Fruit fly (Drosophila melanogaster) whole organism, embryonic: ENCODE data around the gene CG5853.

Source experiments
- CG10267 ChIP-seq: fragments of 200-800 bp; sonication (Bioruptor generic); optimal IDR thresholded peaks from 2 replicates; lab custom pipeline; 2018; ENCODE audit warnings: missing biosample characterization, mild to moderate bottlenecking, missing genetic modification characterization, moderate library complexity
- CG10543 ChIP-seq: fragments of 200-800 bp; sonication (Bioruptor generic); optimal IDR thresholded peaks from 3 replicates; lab custom pipeline; 2017; ENCODE audit warnings: missing biosample characterization, mild to moderate bottlenecking, missing genetic modification characterization, moderate library complexity
- CG11093 ChIP-seq: fragments of 200-800 bp; sonication (Bioruptor generic); IDR thresholded peaks from 3 replicates; pipeline ENCODE4 v1.3.6; 2022; ENCODE audit warnings: missing biosample characterization, missing genetic modification characterization
- CG13424 ChIP-seq: fragments of 200-800 bp; sonication (Bioruptor generic); optimal IDR thresholded peaks from 2 replicates; lab custom pipeline; 2019; ENCODE audit warnings: missing biosample characterization, mild to moderate bottlenecking, missing genetic modification characterization, moderate library complexity
- CG13894 ChIP-seq: fragments of 200-800 bp; sonication (Bioruptor generic); optimal IDR thresholded peaks from 3 replicates; lab custom pipeline; 2018; ENCODE audit warnings: missing biosample characterization, mild to moderate bottlenecking, missing genetic modification characterization, moderate library complexity
- CG14710 ChIP-seq: fragments of 200-800 bp; sonication (Bioruptor generic); optimal IDR thresholded peaks from 3 replicates; lab custom pipeline; 2019; ENCODE audit warnings: missing biosample characterization, mild to moderate bottlenecking, missing genetic modification characterization, moderate library complexity
- CG16813 ChIP-seq: fragments of 200-800 bp; sonication (Bioruptor generic); IDR thresholded peaks from 3 replicates; pipeline ENCODE4 v1.3.6; 2022; ENCODE audit warnings: missing biosample characterization, missing genetic modification characterization; ENCODE audit not compliant: partially characterized antibody
- CG17359 ChIP-seq: fragments of 200-800 bp; sonication (Bioruptor generic); optimal IDR thresholded peaks from 3 replicates; lab custom pipeline; 2018; ENCODE audit warnings: missing biosample characterization, mild to moderate bottlenecking, missing genetic modification characterization, moderate library complexity
- CG17829 ChIP-seq: fragments of 200-800 bp; optimal IDR thresholded peaks from 2 replicates; lab custom pipeline; 2019; ENCODE audit warnings: missing biosample characterization, mild to moderate bottlenecking, missing genetic modification characterization, moderate library complexity
- CG2129 ChIP-seq: fragments of 200-800 bp; sonication (Bioruptor generic); IDR thresholded peaks from 2 replicates; pipeline ENCODE4 v1.3.6; 2022; ENCODE audit warnings: missing biosample characterization, missing genetic modification characterization; ENCODE audit not compliant: partially characterized antibody
- CG30020 ChIP-seq: fragments of 200-800 bp; optimal IDR thresholded peaks from 2 replicates; lab custom pipeline; 2019; ENCODE audit warnings: missing biosample characterization, mild to moderate bottlenecking, missing genetic modification characterization, moderate library complexity
- CG32532 ChIP-seq: fragments of 200-800 bp; sonication (Bioruptor generic); IDR thresholded peaks from 2 replicates; pipeline ENCODE4 v1.3.6; 2022; ENCODE audit warnings: missing biosample characterization, missing genetic modification characterization
- CG3726 ChIP-seq: fragments of 200-800 bp; sonication (Bioruptor generic); IDR thresholded peaks from 3 replicates; pipeline ENCODE4, ENCODE4 v1.3.6; 2022; ENCODE audit warnings: missing biosample characterization, missing genetic modification characterization
- CG3847 ChIP-seq: fragments of 200-800 bp; sonication (Bioruptor generic); IDR thresholded peaks from 2 replicates; pipeline ENCODE4 v1.3.6; 2022; ENCODE audit warnings: missing biosample characterization, missing genetic modification characterization
- CG43689 ChIP-seq: fragments of 200-800 bp; sonication (Bioruptor generic); IDR thresholded peaks from 2 replicates; pipeline ENCODE4 v1.3.6; 2022; ENCODE audit warnings: missing biosample characterization, missing genetic modification characterization
- CG6813 ChIP-seq: fragments of 200-800 bp; sonication (Bioruptor generic); optimal IDR thresholded peaks from 2 replicates; lab custom pipeline; 2017; ENCODE audit warnings: missing biosample characterization, missing genetic modification characterization, mild to moderate bottlenecking, moderate library complexity, missing genetic modification reagents
- CG7928 ChIP-seq: fragments of 200-800 bp; sonication (Bioruptor generic); optimal IDR thresholded peaks from 2 replicates; lab custom pipeline; 2017; ENCODE audit warnings: missing biosample characterization, mild to moderate bottlenecking, missing genetic modification characterization
- CG8765 ChIP-seq: fragments of 200-800 bp; sonication (Bioruptor generic); IDR thresholded peaks from 2 replicates; pipeline ENCODE4 v1.3.6; 2022; ENCODE audit warnings: missing biosample characterization, missing genetic modification characterization
- CG8944 ChIP-seq: fragments of 200-800 bp; sonication (Bioruptor generic); optimal IDR thresholded peaks from 3 replicates; lab custom pipeline; 2016; ENCODE audit warnings: missing biosample characterization, missing genetic modification characterization
- CHES-1-like ChIP-seq: fragments of 200-800 bp; sonication (Bioruptor generic); optimal IDR thresholded peaks from 2 replicates; lab custom pipeline; 2016; ENCODE audit warnings: missing biosample characterization, missing genetic modification characterization
- Camta ChIP-seq: fragments of 200-800 bp; sonication (Bioruptor generic); optimal IDR thresholded peaks from 2 replicates; lab custom pipeline; 2016; ENCODE audit warnings: missing biosample characterization, missing genetic modification characterization
- Fer2 ChIP-seq: fragments of 200-800 bp; sonication (Bioruptor generic); optimal IDR thresholded peaks from 2 replicates; lab custom pipeline; 2018; ENCODE audit warnings: missing biosample characterization, mild to moderate bottlenecking, missing genetic modification characterization, moderate library complexity
- HmgZ ChIP-seq: fragments of 200-800 bp; sonication (Bioruptor generic); optimal IDR thresholded peaks from 2 replicates; lab custom pipeline; 2018; ENCODE audit warnings: missing biosample characterization, mild to moderate bottlenecking, missing genetic modification characterization
- Jarid2 ChIP-seq: fragments of 200-800 bp; sonication (Bioruptor generic); optimal IDR thresholded peaks from 3 replicates; lab custom pipeline; 2017; ENCODE audit warnings: mild to moderate bottlenecking, missing biosample characterization, missing genetic modification reagents, missing genetic modification characterization
- Lhr ChIP-seq: fragments of 200-800 bp; sonication (Bioruptor generic); optimal IDR thresholded peaks from 3 replicates; lab custom pipeline; 2017; ENCODE audit warnings: mild to moderate bottlenecking, missing biosample characterization, missing genetic modification reagents, missing genetic modification characterization
- NC2α ChIP-seq: fragments of 200-800 bp; sonication (Bioruptor generic); optimal IDR thresholded peaks from 2 replicates; lab custom pipeline; 2016; ENCODE audit warnings: missing biosample characterization, missing genetic modification characterization
- NC2β ChIP-seq: fragments of 200-800 bp; sonication (Bioruptor generic); optimal IDR thresholded peaks from 2 replicates; lab custom pipeline; 2016; ENCODE audit warnings: missing biosample characterization, missing genetic modification characterization
- Nf-YA ChIP-seq: fragments of 200-800 bp; sonication (Bioruptor generic); IDR thresholded peaks from 2 replicates; pipeline ENCODE4 v1.3.6; 2022; ENCODE audit warnings: missing biosample characterization, missing genetic modification characterization
- Oaz ChIP-seq: fragments of 200-800 bp; sonication (Bioruptor generic); IDR thresholded peaks from 2 replicates; pipeline ENCODE4 v1.3.6; 2022; ENCODE audit warnings: missing biosample characterization, missing genetic modification characterization
- PHDP ChIP-seq: fragments of 200-800 bp; sonication (Bioruptor generic); optimal IDR thresholded peaks from 3 replicates; lab custom pipeline; 2018; ENCODE audit warnings: missing biosample characterization, mild to moderate bottlenecking, missing genetic modification characterization, moderate library complexity
- Ravus ChIP-seq: fragments of 200-800 bp; sonication (Bioruptor generic); IDR thresholded peaks from 2 replicates; pipeline ENCODE4 v1.3.6; 2022; ENCODE audit warnings: missing biosample characterization, missing genetic modification characterization
- Stat92E ChIP-seq, 3 experiments: fragments of >200 bp in 2 of 3; fragments of 200-800 bp in 1 of 3; sonication (Bioruptor generic) in 1 of 3; optimal IDR thresholded peaks; 2 replicates each; lab custom pipeline; 2017 to 2019; ENCODE audit warnings: missing biosample characterization in 3 of 3, missing genetic modification characterization in 3 of 3, mild to moderate bottlenecking in 1 of 3, moderate library complexity in 1 of 3
- Taf1 ChIP-seq: fragments of 200-800 bp; sonication (Bioruptor generic); IDR thresholded peaks from 2 replicates; pipeline ENCODE4 v1.3.6; 2022; ENCODE audit warnings: missing biosample characterization, missing genetic modification characterization
- abd-A ChIP-seq: fragments of 200-800 bp; sonication (Bioruptor generic); optimal IDR thresholded peaks from 3 replicates; lab custom pipeline; 2019; ENCODE audit warnings: missing biosample characterization, mild to moderate bottlenecking, missing genetic modification characterization, moderate library complexity
- btn ChIP-seq: fragments of 200-800 bp; sonication (Bioruptor generic); optimal IDR thresholded peaks from 2 replicates; lab custom pipeline; 2016; ENCODE audit warnings: missing biosample characterization, missing genetic modification characterization
- cas ChIP-seq: fragments of 200-800 bp; sonication (Bioruptor generic); IDR thresholded peaks from 2 replicates; pipeline ENCODE4 v1.3.6; 2022; ENCODE audit warnings: missing biosample characterization, missing genetic modification characterization
- chif ChIP-seq, 2 experiments: fragments of 200-800 bp; sonication (Bioruptor generic); optimal IDR thresholded peaks; 3 replicates each; lab custom pipeline; 2016; ENCODE audit warnings: missing biosample characterization in 2 of 2, missing genetic modification characterization in 2 of 2
- croc ChIP-seq: fragments of 200-800 bp; sonication (Bioruptor generic); conservative IDR thresholded peaks from 3 replicates; pipeline ENCODE4 v1.3.6; 2022; ENCODE audit warnings: missing biosample characterization, missing genetic modification characterization
- danr ChIP-seq: fragments of 200-800 bp; sonication (Bioruptor generic); IDR thresholded peaks from 2 replicates; pipeline ENCODE4 v1.3.6; 2022; ENCODE audit warnings: missing biosample characterization, missing genetic modification characterization
- esg ChIP-seq: fragments of 200-800 bp; sonication (Bioruptor generic); conservative IDR thresholded peaks from 2 replicates; pipeline ENCODE4 v1.3.6; 2022; ENCODE audit warnings: missing biosample characterization, missing genetic modification characterization
- exex ChIP-seq: fragments of 200-800 bp; sonication (Bioruptor generic); optimal IDR thresholded peaks from 4 replicates; lab custom pipeline; 2018; ENCODE audit warnings: missing biosample characterization, mild to moderate bottlenecking, missing genetic modification characterization, moderate library complexity
- fd102C ChIP-seq: fragments of 200-800 bp; sonication (Bioruptor generic); optimal IDR thresholded peaks from 2 replicates; lab custom pipeline; 2018; ENCODE audit warnings: missing biosample characterization, mild to moderate bottlenecking, missing genetic modification characterization, moderate library complexity
- gcm ChIP-seq: fragments of 200-800 bp; sonication (Bioruptor generic); optimal IDR thresholded peaks from 2 replicates; lab custom pipeline; 2019; ENCODE audit warnings: missing biosample characterization, mild to moderate bottlenecking, missing genetic modification characterization, moderate library complexity
- grn ChIP-seq: fragments of 200-800 bp; sonication (Bioruptor generic); optimal IDR thresholded peaks from 3 replicates; lab custom pipeline; 2017; ENCODE audit warnings: missing biosample characterization, missing genetic modification characterization
- her ChIP-seq: fragments of 200-800 bp; sonication (Bioruptor generic); optimal IDR thresholded peaks from 2 replicates; lab custom pipeline; 2016; ENCODE audit warnings: missing biosample characterization, missing genetic modification characterization
- kah ChIP-seq: fragments of 200-800 bp; sonication (Bioruptor generic); optimal IDR thresholded peaks from 2 replicates; lab custom pipeline; 2018; ENCODE audit warnings: missing biosample characterization, mild to moderate bottlenecking, missing genetic modification characterization
- pzg ChIP-seq: fragments of 200-800 bp; sonication (Bioruptor generic); optimal IDR thresholded peaks from 3 replicates; lab custom pipeline; 2018; ENCODE audit warnings: missing biosample characterization, mild to moderate bottlenecking, missing genetic modification characterization, moderate library complexity
- run ChIP-seq: fragments of 200-800 bp; sonication (Bioruptor generic); optimal IDR thresholded peaks from 3 replicates; lab custom pipeline; 2018; ENCODE audit warnings: missing biosample characterization, mild to moderate bottlenecking, missing genetic modification characterization
- sd ChIP-seq: fragments of 200-800 bp; sonication (Bioruptor generic); optimal IDR thresholded peaks from 3 replicates; lab custom pipeline; 2018; ENCODE audit warnings: missing biosample characterization, mild to moderate bottlenecking, missing genetic modification characterization, moderate library complexity
- shn ChIP-seq: fragments of 200-800 bp; sonication (Bioruptor generic); optimal IDR thresholded peaks from 3 replicates; lab custom pipeline; 2016; ENCODE audit warnings: missing biosample characterization, missing genetic modification characterization
- wek ChIP-seq: fragments of 200-800 bp; sonication (Bioruptor generic); optimal IDR thresholded peaks from 3 replicates; lab custom pipeline; 2018; ENCODE audit warnings: missing biosample characterization, mild to moderate bottlenecking, missing genetic modification characterization, moderate library complexity

Gene CG5853

DNA sequence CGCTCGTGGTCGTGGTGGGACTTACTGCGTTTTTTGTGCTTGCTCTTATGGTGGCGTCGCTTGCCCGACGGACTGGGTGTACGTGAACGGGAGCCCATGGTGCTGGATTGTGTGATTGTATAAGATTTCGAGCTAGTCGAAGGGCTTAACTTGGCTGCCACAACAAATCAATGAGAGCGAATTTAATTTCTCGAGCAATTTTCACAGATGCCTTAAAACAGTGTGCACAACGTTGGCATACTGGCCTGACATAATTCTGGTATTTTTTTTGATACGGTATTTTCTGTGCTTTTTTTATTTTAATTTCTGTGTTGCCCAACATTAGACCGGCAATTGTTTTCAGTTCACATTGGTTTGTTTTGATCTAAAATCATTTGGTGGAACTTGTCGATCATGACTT is 9.5 kb downstream of the CG5853 start, which contains the start of gene Arglu1 (continued):
- no peak for TF ChIP-seq NC2α
- TF ChIP-seq Taf1 = no peak
- no peak for TF ChIP-seq CG14710 (tag; lab: Kevin White, UChicago)
- TF ChIP-seq Nf-YA (GFP tag; lab: Robert Waterston, UW) = no peak
- no peak for TF ChIP-seq her (GFP tag; lab: Kevin White, UChicago)
- TF ChIP-seq CG8944 = no peak
- TF ChIP-seq exex (tag; lab: Kevin White, UChicago) = no peak
- no peak for TF ChIP-seq Fer2 (tag; lab: Kevin White, UChicago)
- no peak for TF ChIP-seq chif (GFP tag; optimal IDR thresholded peaks at IDR 0.05; lab: Kevin White, UChicago)
- no peak for TF ChIP-seq btn (GFP tag; lab: Kevin White, UChicago)
- TF ChIP-seq CHES-1-like (GFP tag; lab: Kevin White, UChicago) = peak; percentile 39
- no peak for TF ChIP-seq Stat92E (GFP tag; optimal IDR thresholded peaks at IDR 0.05; lab: Kevin White, UChicago)
- no peak for TF ChIP-seq shn
- TF ChIP-seq CG3847 (GFP tag; lab: Robert Waterston, UW) = 0 out of 2 replicates have a peak, but pooled peaks have one; percentile 32
- TF ChIP-seq CG30020 (tag; lab: Kevin White, UChicago) = no peak
- no peak for TF ChIP-seq Lhr
- no peak for TF ChIP-seq CG17359 (tag; lab: Kevin White, UChicago)
- no peak for TF ChIP-seq kah
- no peak for TF ChIP-seq CG13424 (tag; lab: Kevin White, UChicago)
- TF ChIP-seq CG11093 = no peak
- TF ChIP-seq CG8765 (GFP tag; lab: Robert Waterston, UW) = no peak
- TF ChIP-seq CG16813 (GFP tag; lab: Robert Waterston, UW) = no peak
- TF ChIP-seq CG6813 (GFP tag; lab: Kevin White, UChicago) = no peak
- TF ChIP-seq grn = no peak
- TF ChIP-seq danr = no peak
- TF ChIP-seq fd102C (GFP tag; lab: Kevin White, UChicago) = no peak
- TF ChIP-seq PHDP = no peak
- peak; percentile 60 for TF ChIP-seq pzg (GFP tag; lab: Kevin White, UChicago)
- no peak for TF ChIP-seq gcm
- TF ChIP-seq Oaz (GFP tag; lab: Robert Waterston, UW) = no peak
- TF ChIP-seq HmgZ (tag; lab: Kevin White, UChicago) = peak; percentile 38
- no peak for TF ChIP-seq NC2β (GFP tag; lab: Kevin White, UChicago)
- TF ChIP-seq Camta = no peak
- TF ChIP-seq Ravus (GFP tag; lab: Robert Waterston, UW) = no peak
- no peak for TF ChIP-seq CG2129 (GFP tag; lab: Robert Waterston, UW)
- TF ChIP-seq wek (GFP tag; lab: Kevin White, UChicago) = no peak
- no peak for TF ChIP-seq croc (GFP tag; lab: Robert Waterston, UW)
- TF ChIP-seq CG17829 (tag; lab: Kevin White, UChicago) = no peak
- TF ChIP-seq CG3726 = no peak
- TF ChIP-seq CG7928 (GFP tag; lab: Kevin White, UChicago) = no peak
- TF ChIP-seq Jarid2 (GFP tag; lab: Kevin White, UChicago) = no peak
- no peak for TF ChIP-seq CG43689 (GFP tag; lab: Robert Waterston, UW)
- no peak for TF ChIP-seq cas (GFP tag; lab: Robert Waterston, UW)
- no peak for TF ChIP-seq abd-A (tag; lab: Kevin White, UChicago)
- TF ChIP-seq esg (GFP tag; lab: Robert Waterston, UW) = no peak
- TF ChIP-seq run = no peak
- TF ChIP-seq sd (tag; lab: Kevin White, UChicago) = no peak
- peak; percentile 86 for TF ChIP-seq CG10267
- no peak for TF ChIP-seq CG10543 (GFP tag; lab: Kevin White, UChicago)
- TF ChIP-seq CG13894 (tag; lab: Kevin White, UChicago) = no peak
- no peak for TF ChIP-seq CG32532 (GFP tag; lab: Robert Waterston, UW)
